Worm (Caenorhabditis elegans): ENCODE measurements around the gene sru-2.

Gene sru-2

DNA sequence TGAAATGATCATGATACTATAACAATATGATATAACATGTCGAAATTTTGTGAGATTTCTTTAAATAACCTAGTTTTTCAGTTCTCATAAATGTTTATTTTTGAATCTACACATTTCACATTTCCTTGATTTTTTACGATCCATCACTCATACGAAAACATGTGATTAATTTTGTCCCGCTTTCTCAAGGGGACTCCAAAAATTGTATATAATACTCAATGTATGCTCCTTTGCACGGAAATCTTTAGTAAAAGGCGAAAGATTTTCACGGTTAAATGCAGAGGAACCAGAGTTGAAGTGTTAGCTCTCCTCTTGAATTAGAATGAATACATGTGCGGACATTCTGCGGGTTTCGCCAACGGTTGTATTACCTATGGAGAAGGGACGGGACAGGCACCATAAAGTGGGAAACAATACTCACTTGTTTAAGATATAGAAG is 21.7 kb upstream of the sru-2 start (continued):
- TF ChIP-seq efl-1 (GFP tag; optimal IDR thresholded peaks at IDR 0.05), result no peak
- TF ChIP-seq nfyb-1 (GFP tag; IDR thresholded peaks at IDR 0.05), result no peak
- TF ChIP-seq lsy-27 (tag; optimal IDR thresholded peaks at IDR 0.05; ENCODE audit: borderline replicate concordance, insufficient read depth), result no peak
- no peak for TF ChIP-seq xnd-1 (tag; optimal IDR thresholded peaks at IDR 0.05)
- TF ChIP-seq ekl-4 (GFP tag; IDR thresholded peaks at IDR 0.05), result 0 out of 2 replicates have a peak, but pooled peaks have one; percentile 41
- TF ChIP-seq zfh-2 (GFP tag; conservative IDR thresholded peaks at IDR 0.05), result no peak
- TF ChIP-seq T07F8.4 (tag; optimal IDR thresholded peaks at IDR 0.05), result no peak
- peak; percentile 45 for TF ChIP-seq lsl-1 (GFP tag; optimal IDR thresholded peaks at IDR 0.05)
- no peak for TF ChIP-seq ztf-18 (tag; optimal IDR thresholded peaks at IDR 0.05)
- no peak for TF ChIP-seq akir-1 (GFP tag; optimal IDR thresholded peaks at IDR 0.05)
- TF ChIP-seq attf-5 (GFP tag; optimal IDR thresholded peaks at IDR 0.05), result no peak
- no peak for TF ChIP-seq egl-44 (GFP tag; IDR thresholded peaks at IDR 0.05)
- no peak for TF ChIP-seq lin-35 (GFP tag; optimal IDR thresholded peaks at IDR 0.05)
- peak; percentile 95 for TF ChIP-seq snpc-1.1 (tag; optimal IDR thresholded peaks at IDR 0.05; ENCODE audit: insufficient read depth)
- TF ChIP-seq Y67H2A.10 (GFP tag; conservative IDR thresholded peaks at IDR 0.05), result no peak
- TF ChIP-seq egl-18 (GFP tag; IDR thresholded peaks at IDR 0.05), result no peak
- TF ChIP-seq K12H6.12 (tag; optimal IDR thresholded peaks at IDR 0.05), result no peak
- TF ChIP-seq Y79H2A.3 (GFP tag; conservative IDR thresholded peaks at IDR 0.05), result no peak
- no peak for TF ChIP-seq madf-3 (GFP tag; IDR thresholded peaks at IDR 0.05)
- TF ChIP-seq repo-1 (tag; optimal IDR thresholded peaks at IDR 0.05), result no peak
- no peak for TF ChIP-seq bed-2 (GFP tag; IDR thresholded peaks at IDR 0.05)
- TF ChIP-seq ztf-3 (GFP tag; optimal IDR thresholded peaks at IDR 0.05), result no peak
- TF ChIP-seq nhr-179 (tag; optimal IDR thresholded peaks at IDR 0.05), result no peak
- no peak for TF ChIP-seq egrh-3 (GFP tag; IDR thresholded peaks at IDR 0.05)
- no peak for TF ChIP-seq lin-40 (tag; optimal IDR thresholded peaks at IDR 0.05)
- TF ChIP-seq lag-1 (GFP tag; IDR thresholded peaks at IDR 0.05), result no peak
- TF ChIP-seq cebp-2 (GFP tag; IDR thresholded peaks at IDR 0.05), result no peak
- TF ChIP-seq madf-10 (tag; optimal IDR thresholded peaks at IDR 0.05), result no peak
- TF ChIP-seq ama-1 (optimal IDR thresholded peaks at IDR 0.05), result no peak
- no peak for TF ChIP-seq ama-1 (GFP tag; optimal IDR thresholded peaks at IDR 0.05)
- no peak for TF ChIP-seq let-607 (tag; optimal IDR thresholded peaks at IDR 0.05)
- peak; percentile 84 for TF ChIP-seq him-1 (tag; optimal IDR thresholded peaks at IDR 0.05)
- TF ChIP-seq lin-54 (GFP tag; optimal IDR thresholded peaks at IDR 0.05), result no peak
- no peak for TF ChIP-seq ceh-91 (GFP tag; IDR thresholded peaks at IDR 0.05)
- TF ChIP-seq madf-8 (GFP tag; conservative IDR thresholded peaks at IDR 0.05), result no peak
- no peak for TF ChIP-seq F22D6.2 (tag; optimal IDR thresholded peaks at IDR 0.05)
- TF ChIP-seq mxl-1 (tag; optimal IDR thresholded peaks at IDR 0.05), result no peak
- TF ChIP-seq F23B12.7 (tag; optimal IDR thresholded peaks at IDR 0.05; ENCODE audit: insufficient read depth), result no peak
- no peak for TF ChIP-seq ceh-58 (GFP tag; IDR thresholded peaks at IDR 0.05)
- TF ChIP-seq snpc-3.4 (tag; optimal IDR thresholded peaks at IDR 0.05), result peak; percentile 88
- TF ChIP-seq aptf-2 (GFP tag; conservative IDR thresholded peaks at IDR 0.05), result no peak
- TF ChIP-seq hmg-1.2 (GFP tag; IDR thresholded peaks at IDR 0.05), result peak; percentile 73
- TF ChIP-seq zim-3 (tag; optimal IDR thresholded peaks at IDR 0.05), result no peak
- TF ChIP-seq F57A8.1 (GFP tag; optimal IDR thresholded peaks at IDR 0.05), result no peak
- no peak for TF ChIP-seq dpff-1 (tag; optimal IDR thresholded peaks at IDR 0.05)
- TF ChIP-seq Y53F4B.3 (GFP tag; IDR thresholded peaks at IDR 0.05), result no peak
- peak; percentile 81 for TF ChIP-seq snpc-1.3 (tag; optimal IDR thresholded peaks at IDR 0.05; ENCODE audit: insufficient read depth)
- no peak for TF ChIP-seq mcd-1 (GFP tag; IDR thresholded peaks at IDR 0.05)
- TF ChIP-seq F39B2.1 (GFP tag; IDR thresholded peaks at IDR 0.05), result no peak

Measured in whole organism, young adult.